Fruit fly (Drosophila melanogaster) Kc167 (cell line): ENCODE measurements around the gene CG32302.

ENCODE experiments used
- Myc ChIP-seq: fragments of >200 bp; optimal IDR thresholded peaks from 2 replicates; lab custom pipeline; 2017; ENCODE audit warnings: missing external identifiers
- Sin3A ChIP-seq: fragments of >200 bp; optimal IDR thresholded peaks from 2 replicates; lab custom pipeline; 2018; ENCODE audit warnings: missing external identifiers
- h ChIP-seq: fragments of >200 bp; optimal IDR thresholded peaks from 3 replicates; lab custom pipeline; 2018; ENCODE audit warnings: missing external identifiers
- insv ChIP-seq: fragments of >200 bp; optimal IDR thresholded peaks from 3 replicates; lab custom pipeline; 2018; ENCODE audit warnings: missing external identifiers
- psq ChIP-seq: fragments of >200 bp; optimal IDR thresholded peaks from 2 replicates; lab custom pipeline; 2017; ENCODE audit warnings: missing external identifiers
- ttk ChIP-seq: sonication (Bioruptor generic); optimal IDR thresholded peaks from 2 replicates; lab custom pipeline; 2017; ENCODE audit warnings: missing external identifiers

Gene CG32302

dm6 chr3L:2268525-2268924 lies at the start of gene CG32302:
CG32302 (plus strand) TSS chr3L:2268825.
- TF ChIP-seq insv (lab: Kevin White, UChicago) (no peak), h (lab: Kevin White, UChicago) (no peak), Myc (lab: Kevin White, UChicago) (no peak), Sin3A (lab: Kevin White, UChicago) (no peak), ttk (lab: Kevin White, UChicago) (no peak), psq (lab: Kevin White, UChicago) (no peak)

- TF ChIP-seq Myc (lab: Kevin White, UChicago): no peak
Observed at dm6 chr3L:2228367-2229171, 40.1 kb upstream of the CG32302 start.

DNA sequence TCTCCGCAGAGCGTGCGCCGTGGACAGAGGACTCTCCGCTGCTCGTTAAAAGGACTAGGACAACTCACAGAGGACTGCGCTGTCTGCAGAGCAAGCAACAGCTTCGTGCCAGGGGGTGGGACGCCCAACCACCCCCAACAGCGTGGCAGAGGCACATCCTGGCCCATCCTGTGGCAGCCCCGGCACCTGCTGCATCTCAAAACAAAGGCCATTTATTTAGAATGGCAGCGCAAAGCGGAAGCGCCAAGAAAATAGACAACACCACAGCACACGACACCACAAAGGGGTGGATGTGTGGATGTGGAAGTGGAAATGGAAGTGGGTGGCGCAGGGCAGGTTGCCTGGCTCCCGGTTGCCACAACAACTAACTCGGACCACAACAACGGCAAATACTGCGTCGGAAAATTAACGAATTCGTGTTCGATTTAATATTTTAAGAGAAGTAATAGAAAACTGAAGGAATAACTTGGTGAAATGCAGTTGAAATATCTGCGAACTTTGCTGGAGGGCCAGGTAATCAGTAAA lies 39.4 kb upstream of the CG32302 start, which contains the start of gene Oseg2:
Gene Oseg2, plus strand, starts transcription at position 475 of the 525 bp plus-strand sequence.
- TF ChIP-seq Myc (lab: Kevin White, UChicago) (no peak), h (lab: Kevin White, UChicago) (no peak), insv (lab: Kevin White, UChicago) (no peak), Sin3A (lab: Kevin White, UChicago) (no peak), ttk (lab: Kevin White, UChicago) (no peak), psq (lab: Kevin White, UChicago) (no peak)

- TF ChIP-seq h (lab: Kevin White, UChicago) (no peak), insv (lab: Kevin White, UChicago) (no peak), Myc (lab: Kevin White, UChicago) (no peak), Sin3A (lab: Kevin White, UChicago) (no peak), psq (lab: Kevin White, UChicago) (no peak), ttk (lab: Kevin White, UChicago) (no peak)
Observed at dm6 chr3L:2237034-2237433, 31.6 kb upstream of the CG32302 start, which contains the start of gene CG9018. CG9018 (minus strand) TSS chr3L:2237076.

DNA sequence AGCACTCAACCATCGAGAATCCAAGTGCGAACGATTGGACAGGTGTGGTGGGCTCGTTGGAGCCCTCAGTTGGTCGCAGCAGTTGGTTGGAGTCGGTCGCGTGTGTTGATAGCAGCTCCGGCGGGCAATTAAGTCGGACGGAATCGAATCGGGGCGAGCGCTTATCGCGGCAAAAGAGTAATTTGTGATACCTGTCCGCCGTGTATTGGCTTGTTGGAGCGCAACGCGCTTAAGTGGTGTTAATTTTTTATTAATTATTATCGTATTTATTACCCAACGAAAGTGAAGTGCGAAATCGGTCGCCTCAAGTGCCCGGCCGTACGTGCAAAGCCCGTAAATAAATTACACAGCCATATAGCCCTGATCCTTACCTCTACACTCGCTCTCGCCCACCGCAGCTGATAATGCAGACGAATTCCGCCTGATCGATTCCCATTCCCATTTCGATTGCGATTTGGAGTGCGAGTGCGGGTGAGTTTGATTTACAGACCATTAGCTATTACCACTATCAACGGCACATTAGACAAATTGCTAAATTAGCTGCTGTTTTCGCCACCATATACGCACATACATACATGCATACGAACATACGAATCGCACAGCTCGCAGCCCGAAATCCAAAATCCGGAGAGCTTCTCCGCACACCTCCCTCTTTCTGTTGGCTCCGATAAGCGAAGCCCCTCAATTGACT lies 30.9 kb upstream of the CG32302 start, which contains the start of gene ACXD:
Gene ACXD, plus strand, starts transcription at position 66 of the 691 bp plus-strand sequence.
- TF ChIP-seq Myc (lab: Kevin White, UChicago): no peak
- TF ChIP-seq Sin3A (lab: Kevin White, UChicago): no peak
- TF ChIP-seq insv (lab: Kevin White, UChicago): no peak
- TF ChIP-seq h (lab: Kevin White, UChicago): no peak
- TF ChIP-seq ttk (lab: Kevin White, UChicago): no peak
- no peak for TF ChIP-seq psq (lab: Kevin White, UChicago)

DNA sequence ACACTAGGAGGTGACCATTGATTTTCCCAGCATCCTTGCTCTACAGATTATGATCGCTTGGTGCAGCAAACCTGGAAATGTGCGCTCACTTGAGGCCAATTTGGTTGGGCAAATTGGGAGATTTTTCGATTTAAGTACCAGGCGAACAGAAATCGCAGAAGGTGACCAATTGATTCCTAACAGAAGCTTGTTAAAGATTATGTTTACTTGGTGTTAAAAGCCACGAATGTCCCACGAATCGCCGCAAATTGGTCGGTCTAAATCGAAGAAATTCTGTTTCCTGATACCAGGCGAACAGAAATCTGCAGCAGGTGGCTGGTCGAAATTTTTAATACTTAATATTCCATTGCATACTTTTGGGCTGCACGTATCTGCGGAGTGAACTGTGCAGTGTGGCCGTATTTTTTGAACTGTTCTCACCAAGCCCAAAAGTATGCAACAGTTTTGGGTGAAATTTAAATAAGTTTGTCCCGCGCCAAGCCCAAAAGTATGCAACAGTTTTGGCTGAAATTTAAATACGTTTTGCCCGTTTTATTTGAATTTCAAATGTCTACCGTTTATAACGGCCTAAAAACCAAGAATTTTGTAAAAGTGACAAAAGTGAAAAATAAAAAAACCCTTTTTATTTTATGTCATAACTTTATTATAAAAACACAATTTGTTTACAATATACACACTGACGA lies 24.6 kb upstream of the CG32302 start, which contains the start of gene CG32301:
Gene CG32301, plus strand, starts transcription at position 633 of the 683 bp plus-strand sequence.
- TF ChIP-seq ttk (lab: Kevin White, UChicago): no peak
- no peak for TF ChIP-seq Sin3A (lab: Kevin White, UChicago)
- no peak for TF ChIP-seq Myc (lab: Kevin White, UChicago)
- no peak for TF ChIP-seq h (lab: Kevin White, UChicago)
- TF ChIP-seq psq (lab: Kevin White, UChicago): no peak
- TF ChIP-seq insv (lab: Kevin White, UChicago): no peak

DNA sequence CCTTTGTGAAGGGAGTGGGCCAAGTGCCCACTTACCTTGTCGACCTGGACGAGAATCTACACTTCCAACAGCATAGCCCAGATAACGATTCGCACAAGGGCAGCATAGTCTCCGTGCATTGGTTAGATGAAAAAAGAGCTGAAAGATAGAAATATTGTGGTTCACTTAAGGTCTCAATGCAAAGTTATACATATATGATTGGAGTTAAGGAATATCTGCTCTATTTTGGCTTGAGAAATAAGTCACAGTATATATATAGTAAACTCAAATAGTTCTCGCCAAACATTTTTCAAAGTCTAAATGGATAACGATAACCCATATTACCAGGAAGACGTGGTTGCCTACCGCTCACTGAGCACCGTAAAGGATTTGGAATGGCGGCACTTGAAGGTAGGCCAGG lies 20.3 kb upstream of the CG32302 start, which contains the start of gene CG32305:
Gene CG32305, plus strand, starts transcription at position 301 of the 400 bp plus-strand sequence.
- TF ChIP-seq insv (lab: Kevin White, UChicago) (no peak), h (lab: Kevin White, UChicago) (no peak), psq (lab: Kevin White, UChicago) (no peak), ttk (lab: Kevin White, UChicago) (no peak), Myc (lab: Kevin White, UChicago) (no peak)

dm6 chr3L:2253962-2254662 lies 14.5 kb upstream of the CG32302 start:
- no peak for TF ChIP-seq ttk (lab: Kevin White, UChicago)
- no peak for TF ChIP-seq insv (lab: Kevin White, UChicago)
- TF ChIP-seq Myc (lab: Kevin White, UChicago): no peak
- no peak for TF ChIP-seq psq (lab: Kevin White, UChicago)
- no peak for TF ChIP-seq Sin3A (lab: Kevin White, UChicago)
- TF ChIP-seq h (lab: Kevin White, UChicago): no peak

DNA sequence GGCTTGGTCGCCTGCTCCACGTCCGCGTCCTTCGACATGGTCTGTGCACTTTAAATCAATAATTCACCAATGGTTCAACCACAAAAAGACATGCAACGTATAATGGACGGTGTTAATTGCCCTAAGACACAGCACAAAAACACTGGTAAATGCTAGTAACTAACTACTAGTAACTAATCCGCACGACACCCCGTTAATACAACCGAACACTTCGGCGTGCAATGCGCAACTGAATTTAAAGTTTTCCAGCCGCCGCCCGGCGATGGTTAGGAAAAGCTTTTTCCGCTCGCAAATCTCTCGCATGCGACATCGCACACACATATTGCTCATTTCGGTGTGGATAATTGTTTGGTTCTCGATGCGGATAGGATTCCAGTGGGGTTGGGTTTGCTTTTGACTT lies 12.8 kb upstream of the CG32302 start:
- TF ChIP-seq psq (lab: Kevin White, UChicago): no peak
- TF ChIP-seq Myc (lab: Kevin White, UChicago): no peak
- TF ChIP-seq ttk (lab: Kevin White, UChicago): no peak
- no peak for TF ChIP-seq Sin3A (lab: Kevin White, UChicago)
- no peak for TF ChIP-seq insv (lab: Kevin White, UChicago)
